Fruit fly (Drosophila melanogaster) Kc167 (cell line): ENCODE measurements around the gene CG42523.

Source experiments
- Myc ChIP-seq: fragments of >200 bp; optimal IDR thresholded peaks from 2 replicates; lab custom pipeline; 2017; ENCODE audit warnings: missing external identifiers
- h ChIP-seq: fragments of >200 bp; optimal IDR thresholded peaks from 3 replicates; lab custom pipeline; 2018; ENCODE audit warnings: missing external identifiers
- insv ChIP-seq: fragments of >200 bp; optimal IDR thresholded peaks from 3 replicates; lab custom pipeline; 2018; ENCODE audit warnings: missing external identifiers
- psq ChIP-seq: fragments of >200 bp; optimal IDR thresholded peaks from 2 replicates; lab custom pipeline; 2017; ENCODE audit warnings: missing external identifiers
- ttk ChIP-seq: sonication (Bioruptor generic); optimal IDR thresholded peaks from 2 replicates; lab custom pipeline; 2017; ENCODE audit warnings: missing external identifiers

dm6 chr2L:4810697-4811490 is 48.2 kb downstream of the CG42523 start:
- TF ChIP-seq ttk (lab: Kevin White, UChicago) (no peak), psq (lab: Kevin White, UChicago) (no peak), h (lab: Kevin White, UChicago) (no peak), insv (lab: Kevin White, UChicago) (no peak), Myc (no peak)
